Fruit fly (Drosophila melanogaster) whole organism, prepupa: ENCODE results near the gene Atat.

Source experiments
- Blimp-1 ChIP-seq: fragments of 200-800 bp; sonication (Bioruptor generic); optimal IDR thresholded peaks from 3 replicates; lab custom pipeline; 2017; ENCODE audit warnings: missing biosample characterization, missing genetic modification characterization, mild to moderate bottlenecking, moderate library complexity, missing genetic modification reagents
- CG10631 ChIP-seq: fragments of 200-800 bp; sonication (Bioruptor generic); optimal IDR thresholded peaks from 2 replicates; lab custom pipeline; 2016; ENCODE audit warnings: missing biosample characterization, missing genetic modification characterization
- CG10669 ChIP-seq: fragments of 200-800 bp; sonication (Bioruptor generic); optimal IDR thresholded peaks from 3 replicates; lab custom pipeline; 2018; ENCODE audit warnings: missing biosample characterization, mild to moderate bottlenecking, missing genetic modification characterization, moderate library complexity
- CG11294 ChIP-seq: fragments of 200-800 bp; sonication (Bioruptor generic); IDR thresholded peaks from 2 replicates; pipeline ENCODE4 v1.3.6; 2022; ENCODE audit warnings: missing biosample characterization, missing genetic modification characterization
- CG11762 ChIP-seq: fragments of 200-800 bp; sonication (Bioruptor generic); optimal IDR thresholded peaks from 3 replicates; lab custom pipeline; 2016; ENCODE audit warnings: missing biosample characterization, missing genetic modification characterization; ENCODE audit not compliant: insufficient read depth
- CG11902 ChIP-seq: fragments of 200-800 bp; sonication (Bioruptor generic); optimal IDR thresholded peaks from 3 replicates; lab custom pipeline; 2016; ENCODE audit warnings: missing biosample characterization, missing genetic modification characterization
- CG1621 ChIP-seq: fragments of 200-800 bp; sonication (Bioruptor generic); optimal IDR thresholded peaks from 3 replicates; lab custom pipeline; 2018; ENCODE audit warnings: missing biosample characterization, mild to moderate bottlenecking, missing genetic modification characterization
- CG16779 ChIP-seq: fragments of 200-800 bp; sonication (Bioruptor generic); optimal IDR thresholded peaks from 3 replicates; lab custom pipeline; 2017; ENCODE audit warnings: missing biosample characterization, mild to moderate bottlenecking, missing genetic modification characterization
- CG3032 ChIP-seq: fragments of 200-800 bp; optimal IDR thresholded peaks from 2 replicates; lab custom pipeline; 2019; ENCODE audit warnings: missing biosample characterization, mild to moderate bottlenecking, missing genetic modification characterization, moderate library complexity
- CG31627 ChIP-seq: fragments of 200-800 bp; sonication (Bioruptor generic); optimal IDR thresholded peaks from 3 replicates; lab custom pipeline; 2016; ENCODE audit warnings: missing biosample characterization, missing genetic modification characterization
- CG32006 ChIP-seq: fragments of 200-800 bp; sonication (Bioruptor generic); optimal IDR thresholded peaks from 3 replicates; lab custom pipeline; 2017; ENCODE audit warnings: missing biosample characterization, mild to moderate bottlenecking, missing genetic modification characterization
- CG34406 ChIP-seq: fragments of 200-800 bp; sonication (Bioruptor generic); optimal IDR thresholded peaks from 3 replicates; lab custom pipeline; 2016; ENCODE audit warnings: missing biosample characterization, missing genetic modification characterization
- CG3919 ChIP-seq: fragments of 200-800 bp; sonication (Bioruptor generic); optimal IDR thresholded peaks from 3 replicates; lab custom pipeline; 2016; ENCODE audit warnings: missing biosample characterization, missing genetic modification characterization
- CG6276 ChIP-seq: fragments of 200-800 bp; sonication (Bioruptor generic); optimal IDR thresholded peaks from 2 replicates; lab custom pipeline; 2017; ENCODE audit warnings: missing biosample characterization, mild to moderate bottlenecking, missing genetic modification characterization
- CG6792 ChIP-seq: fragments of 200-800 bp; sonication (Bioruptor generic); optimal IDR thresholded peaks from 3 replicates; lab custom pipeline; 2016; ENCODE audit warnings: missing biosample characterization, missing genetic modification characterization
- CG6854 ChIP-seq: fragments of 200-800 bp; sonication (Bioruptor generic); optimal IDR thresholded peaks from 2 replicates; lab custom pipeline; 2017; ENCODE audit warnings: missing biosample characterization, mild to moderate bottlenecking, missing genetic modification characterization
- CG7368 ChIP-seq: fragments of 200-800 bp; sonication (Bioruptor generic); optimal IDR thresholded peaks from 3 replicates; lab custom pipeline; 2016; ENCODE audit warnings: missing biosample characterization, missing genetic modification characterization
- CG8119 ChIP-seq: fragments of 200-800 bp; sonication (Bioruptor generic); IDR thresholded peaks from 3 replicates; pipeline ENCODE4 v1.3.6; 2022; ENCODE audit warnings: missing biosample characterization, missing genetic modification characterization
- CG8319 ChIP-seq: fragments of 200-800 bp; sonication (Bioruptor generic); optimal IDR thresholded peaks from 3 replicates; lab custom pipeline; 2016; ENCODE audit warnings: missing biosample characterization, missing genetic modification characterization
- Eip75B ChIP-seq: fragments of 200-800 bp; sonication (Bioruptor generic); optimal IDR thresholded peaks from 3 replicates; lab custom pipeline; 2016; ENCODE audit warnings: missing biosample characterization, missing genetic modification characterization
- Eip93F ChIP-seq: fragments of 200-800 bp; sonication (Bioruptor generic); optimal IDR thresholded peaks from 2 replicates; lab custom pipeline; 2016; ENCODE audit warnings: missing biosample characterization, mild to moderate bottlenecking, missing genetic modification characterization
- Ets21C ChIP-seq: fragments of 200-800 bp; sonication (Bioruptor generic); optimal IDR thresholded peaks from 3 replicates; lab custom pipeline; 2016; ENCODE audit warnings: missing biosample characterization, missing genetic modification characterization
- Ets96B ChIP-seq: fragments of 200-800 bp; optimal IDR thresholded peaks from 2 replicates; lab custom pipeline; 2019; ENCODE audit warnings: missing biosample characterization, mild to moderate bottlenecking, missing genetic modification characterization, moderate library complexity
- Hr38 ChIP-seq: sonication (Bioruptor generic); optimal IDR thresholded peaks from 2 replicates; lab custom pipeline; 2016; ENCODE audit warnings: missing biosample characterization, missing genetic modification characterization
- Hr39 ChIP-seq: fragments of 200-800 bp; sonication (Bioruptor generic); optimal IDR thresholded peaks from 2 replicates; lab custom pipeline; 2016; ENCODE audit warnings: missing biosample characterization, missing genetic modification characterization
- Hr4 ChIP-seq: fragments of 200-800 bp; sonication (Bioruptor generic); optimal IDR thresholded peaks from 3 replicates; lab custom pipeline; 2016; ENCODE audit warnings: missing biosample characterization, missing genetic modification characterization
- Lpt ChIP-seq: fragments of 200-800 bp; sonication (Bioruptor generic); optimal IDR thresholded peaks from 3 replicates; lab custom pipeline; 2016; ENCODE audit warnings: missing biosample characterization, missing genetic modification characterization
- Met ChIP-seq: fragments of 200-800 bp; sonication (Bioruptor generic); optimal IDR thresholded peaks from 3 replicates; lab custom pipeline; 2016; ENCODE audit warnings: missing biosample characterization, missing genetic modification characterization
- Smox ChIP-seq: fragments of 200-800 bp; sonication (Bioruptor generic); optimal IDR thresholded peaks from 3 replicates; lab custom pipeline; 2016; ENCODE audit warnings: missing biosample characterization, missing genetic modification characterization
- Sox102F ChIP-seq: fragments of 200-800 bp; sonication (Bioruptor generic); optimal IDR thresholded peaks from 2 replicates; lab custom pipeline; 2016; ENCODE audit warnings: missing biosample characterization, mild to moderate bottlenecking, missing genetic modification characterization
- Sox14 ChIP-seq: fragments of 200-800 bp; sonication (Bioruptor generic); optimal IDR thresholded peaks from 3 replicates; lab custom pipeline; 2016; ENCODE audit warnings: missing biosample characterization, missing genetic modification characterization
- Sox15 ChIP-seq: fragments of 200-800 bp; sonication (Bioruptor generic); optimal IDR thresholded peaks from 3 replicates; lab custom pipeline; 2016; ENCODE audit warnings: missing biosample characterization, missing genetic modification characterization
- achi ChIP-seq: fragments of 200-800 bp; sonication (Bioruptor generic); optimal IDR thresholded peaks from 3 replicates; lab custom pipeline; 2016; ENCODE audit warnings: missing biosample characterization, missing genetic modification characterization
- acj6 ChIP-seq: fragments of 200-800 bp; sonication (Bioruptor generic); optimal IDR thresholded peaks from 3 replicates; lab custom pipeline; 2016; ENCODE audit warnings: missing biosample characterization, missing genetic modification characterization
- cyc ChIP-seq: fragments of 200-800 bp; sonication (Bioruptor generic); optimal IDR thresholded peaks from 3 replicates; lab custom pipeline; 2016; ENCODE audit warnings: missing biosample characterization, missing genetic modification characterization
- dac ChIP-seq: fragments of 200-800 bp; sonication (Bioruptor generic); optimal IDR thresholded peaks from 2 replicates; lab custom pipeline; 2017; ENCODE audit warnings: missing biosample characterization, mild to moderate bottlenecking, missing genetic modification characterization
- eg ChIP-seq: fragments of 200-800 bp; sonication (Bioruptor generic); IDR thresholded peaks from 3 replicates; pipeline ENCODE4 v1.3.6; 2022; ENCODE audit warnings: missing biosample characterization, missing genetic modification characterization
- fd59A ChIP-seq: fragments of 200-800 bp; sonication (Bioruptor generic); optimal IDR thresholded peaks from 2 replicates; lab custom pipeline; 2017; ENCODE audit warnings: missing biosample characterization, mild to moderate bottlenecking, missing genetic modification characterization, missing genetic modification reagents
- fd85E ChIP-seq: fragments of 200-800 bp; sonication (Bioruptor generic); optimal IDR thresholded peaks from 3 replicates; lab custom pipeline; 2016; ENCODE audit warnings: missing biosample characterization, missing genetic modification characterization
- fkh ChIP-seq: fragments of 200-800 bp; sonication (Bioruptor generic); optimal IDR thresholded peaks from 3 replicates; lab custom pipeline; 2017; ENCODE audit warnings: missing biosample characterization, mild to moderate bottlenecking, missing genetic modification characterization, moderate library complexity
- lz ChIP-seq: fragments of 200-800 bp; sonication (Bioruptor generic); optimal IDR thresholded peaks from 3 replicates; lab custom pipeline; 2016; ENCODE audit warnings: missing biosample characterization, missing genetic modification characterization
- net ChIP-seq: fragments of 200-800 bp; sonication (Bioruptor generic); optimal IDR thresholded peaks from 3 replicates; lab custom pipeline; 2016; ENCODE audit warnings: missing biosample characterization, missing genetic modification characterization
- pdm3 ChIP-seq: fragments of 200-800 bp; sonication (Bioruptor generic); optimal IDR thresholded peaks from 3 replicates; lab custom pipeline; 2016; ENCODE audit warnings: missing biosample characterization, missing genetic modification characterization
- salr ChIP-seq, 2 experiments: fragments of 200-800 bp; sonication (Bioruptor generic); optimal IDR thresholded peaks; 3 replicates each; lab custom pipeline; 2016 to 2018; ENCODE audit warnings: missing biosample characterization in 2 of 2, missing genetic modification characterization in 2 of 2, mild to moderate bottlenecking in 1 of 2
- spab ChIP-seq: fragments of 200-800 bp; sonication (Bioruptor generic); optimal IDR thresholded peaks from 2 replicates; lab custom pipeline; 2017; ENCODE audit warnings: missing biosample characterization, mild to moderate bottlenecking, missing genetic modification characterization, missing genetic modification reagents
- ss ChIP-seq, 2 experiments: fragments of 200-800 bp; sonication (Bioruptor generic); optimal IDR thresholded peaks; 2 replicates in 1 of 2; 3 replicates in 1 of 2; lab custom pipeline; 2017 to 2018; ENCODE audit warnings: mild to moderate bottlenecking in 2 of 2, missing biosample characterization in 2 of 2, missing genetic modification characterization in 2 of 2, moderate library complexity in 1 of 2
- svp ChIP-seq: fragments of 200-800 bp; sonication (Bioruptor generic); peaks from one replicate; lab custom pipeline; 2016; ENCODE audit warnings: missing biosample characterization, missing genetic modification characterization
- vri ChIP-seq: fragments of 200-800 bp; sonication (Bioruptor generic); optimal IDR thresholded peaks from 3 replicates; lab custom pipeline; 2016; ENCODE audit warnings: missing biosample characterization, mild to moderate bottlenecking, missing genetic modification characterization

The Atat gene

dm6 chr3L:9442625-9443282 lies 16.2 kb upstream of the Atat start, which contains the start of gene Srg3:
Gene Srg3 (plus strand): TSS chr3L:9443232.
- TF ChIP-seq achi (GFP tag; lab: Kevin White, UChicago) (no peak), Hr4 (GFP tag; lab: Kevin White, UChicago) (no peak), net (GFP tag; lab: Kevin White, UChicago) (no peak), CG32006 (GFP tag; lab: Kevin White, UChicago) (peak; percentile 26), vri (no peak), Ets21C (GFP tag; lab: Kevin White, UChicago) (no peak), CG10669 (no peak), CG3919 (no peak), svp (GFP tag; lab: Kevin White, UChicago) (peak; percentile 68)
- TF ChIP-seq, all 60 proteins: peak for 2

- peak; percentile 17 for TF ChIP-seq Met (GFP tag; lab: Kevin White, UChicago)
- no peak for TF ChIP-seq CG1621
- no peak for TF ChIP-seq CG34406 (GFP tag; lab: Kevin White, UChicago)
- no peak for TF ChIP-seq CG7368 (GFP tag; lab: Kevin White, UChicago)
- no peak for TF ChIP-seq net (GFP tag; lab: Kevin White, UChicago)
- TF ChIP-seq fd59A (GFP tag; lab: Kevin White, UChicago): no peak
- TF ChIP-seq Sox102F (GFP tag; lab: Kevin White, UChicago): no peak
- TF ChIP-seq cyc (GFP tag; lab: Kevin White, UChicago): peak; percentile 39
- TF ChIP-seq Sox14 (GFP tag; lab: Kevin White, UChicago): peak; percentile 48
- peak; percentile 52 for TF ChIP-seq Hr39 (GFP tag; lab: Kevin White, UChicago)
- no peak for TF ChIP-seq CG11762 (GFP tag; lab: Kevin White, UChicago)
- TF ChIP-seq CG11294 (GFP tag; lab: Robert Waterston, UW): no peak
- no peak for TF ChIP-seq CG16779 (tag; lab: Kevin White, UChicago)
- no peak for TF ChIP-seq CG6276 (GFP tag; lab: Kevin White, UChicago)
- peak; percentile 99 for TF ChIP-seq Blimp-1 (GFP tag; lab: Kevin White, UChicago)
- no peak for TF ChIP-seq Smox (GFP tag; lab: Kevin White, UChicago)
- no peak for TF ChIP-seq spab (GFP tag; lab: Kevin White, UChicago)
- TF ChIP-seq CG8119 (GFP tag; lab: Robert Waterston, UW): no peak
- peak; percentile 31 for TF ChIP-seq achi (GFP tag; lab: Kevin White, UChicago)
- no peak for TF ChIP-seq Ets96B (tag; lab: Kevin White, UChicago)
- no peak for TF ChIP-seq fd85E (GFP tag; lab: Kevin White, UChicago)
- TF ChIP-seq CG3919: no peak
- no peak for TF ChIP-seq CG10669
- no peak for TF ChIP-seq Hr38 (GFP tag; lab: Kevin White, UChicago)
- no peak for TF ChIP-seq Hr4 (GFP tag; lab: Kevin White, UChicago)
- TF ChIP-seq salr (GFP tag; optimal IDR thresholded peaks at IDR 0.05; lab: Kevin White, UChicago): no peak
- TF ChIP-seq CG3032 (tag; lab: Kevin White, UChicago): peak; percentile 43
- no peak for TF ChIP-seq dac (GFP tag; lab: Kevin White, UChicago)
- peak; percentile 52 for TF ChIP-seq lz (GFP tag; lab: Kevin White, UChicago)
- TF ChIP-seq eg (GFP tag; lab: Robert Waterston, UW): no peak
- TF ChIP-seq CG11902 (GFP tag; lab: Kevin White, UChicago): no peak
- no peak for TF ChIP-seq fkh (GFP tag; lab: Kevin White, UChicago)
- no peak for TF ChIP-seq acj6 (GFP tag; lab: Kevin White, UChicago)
- no peak for TF ChIP-seq CG8319 (GFP tag; lab: Kevin White, UChicago)
- no peak for TF ChIP-seq Lpt (GFP tag; lab: Kevin White, UChicago)
- TF ChIP-seq pdm3 (GFP tag; lab: Kevin White, UChicago): no peak
- TF ChIP-seq vri: no peak
- no peak for TF ChIP-seq CG6854
- peak; percentile 43 for TF ChIP-seq svp (GFP tag; lab: Kevin White, UChicago)
- no peak for TF ChIP-seq Eip75B (GFP tag; lab: Kevin White, UChicago)
- TF ChIP-seq ss (GFP tag; optimal IDR thresholded peaks at IDR 0.05; lab: Kevin White, UChicago): no peak
- peak; percentile 13 for TF ChIP-seq CG10631 (GFP tag; lab: Kevin White, UChicago)
- TF ChIP-seq CG6792 (GFP tag; lab: Kevin White, UChicago): peak; percentile 12
- no peak for TF ChIP-seq Sox15 (GFP tag; lab: Kevin White, UChicago)
- TF ChIP-seq Eip93F: no peak
- peak; percentile 44 for TF ChIP-seq CG31627 (GFP tag; lab: Kevin White, UChicago)
Measured at dm6 chr3L:9441907-9442479, 15.4 kb upstream of the Atat start, which contains the start of the genes Bet3 and Nf-YA. Gene Bet3 (minus strand): TSS chr3L:9442267. Gene Nf-YA (minus strand): TSS chr3L:9442267.
